Fruit fly (Drosophila melanogaster) whole organism, prepupa: ENCODE data around the gene Tbcd.
A peak's percentile ranks its signal among the peaks of the same experiment; 100 is the strongest.

Experiments used
- Blimp-1 ChIP-seq: fragments of 200-800 bp; sonication (Bioruptor generic); optimal IDR thresholded peaks from 3 replicates; lab custom pipeline; 2017; ENCODE audit warnings: missing biosample characterization, missing genetic modification characterization, mild to moderate bottlenecking, moderate library complexity, missing genetic modification reagents
- CG10631 ChIP-seq: fragments of 200-800 bp; sonication (Bioruptor generic); optimal IDR thresholded peaks from 2 replicates; lab custom pipeline; 2016; ENCODE audit warnings: missing biosample characterization, missing genetic modification characterization
- CG10669 ChIP-seq: fragments of 200-800 bp; sonication (Bioruptor generic); optimal IDR thresholded peaks from 3 replicates; lab custom pipeline; 2018; ENCODE audit warnings: missing biosample characterization, mild to moderate bottlenecking, missing genetic modification characterization, moderate library complexity
- CG15336 ChIP-seq: fragments of 200-800 bp; sonication (Bioruptor generic); IDR thresholded peaks from 2 replicates; pipeline ENCODE4 v1.3.6; 2022; ENCODE audit warnings: missing biosample characterization, missing genetic modification characterization
- CG1621 ChIP-seq: fragments of 200-800 bp; sonication (Bioruptor generic); optimal IDR thresholded peaks from 3 replicates; lab custom pipeline; 2018; ENCODE audit warnings: missing biosample characterization, mild to moderate bottlenecking, missing genetic modification characterization
- CG3032 ChIP-seq: fragments of 200-800 bp; optimal IDR thresholded peaks from 2 replicates; lab custom pipeline; 2019; ENCODE audit warnings: missing biosample characterization, mild to moderate bottlenecking, missing genetic modification characterization, moderate library complexity
- CG31627 ChIP-seq: fragments of 200-800 bp; sonication (Bioruptor generic); optimal IDR thresholded peaks from 3 replicates; lab custom pipeline; 2016; ENCODE audit warnings: missing biosample characterization, missing genetic modification characterization
- CG32006 ChIP-seq: fragments of 200-800 bp; sonication (Bioruptor generic); optimal IDR thresholded peaks from 3 replicates; lab custom pipeline; 2017; ENCODE audit warnings: missing biosample characterization, mild to moderate bottlenecking, missing genetic modification characterization
- CG34406 ChIP-seq: fragments of 200-800 bp; sonication (Bioruptor generic); optimal IDR thresholded peaks from 3 replicates; lab custom pipeline; 2016; ENCODE audit warnings: missing biosample characterization, missing genetic modification characterization
- CG4318 ChIP-seq: fragments of 200-800 bp; sonication (Bioruptor generic); optimal IDR thresholded peaks from 3 replicates; lab custom pipeline; 2017; ENCODE audit warnings: missing biosample characterization, mild to moderate bottlenecking, missing genetic modification characterization
- CG6163 ChIP-seq: fragments of 200-800 bp; sonication (Bioruptor generic); IDR thresholded peaks from 3 replicates; pipeline ENCODE4 v1.3.6; 2022; ENCODE audit warnings: missing biosample characterization, missing genetic modification characterization
- CG6276 ChIP-seq: fragments of 200-800 bp; sonication (Bioruptor generic); optimal IDR thresholded peaks from 2 replicates; lab custom pipeline; 2017; ENCODE audit warnings: missing biosample characterization, mild to moderate bottlenecking, missing genetic modification characterization
- CG7368 ChIP-seq: fragments of 200-800 bp; sonication (Bioruptor generic); optimal IDR thresholded peaks from 3 replicates; lab custom pipeline; 2016; ENCODE audit warnings: missing biosample characterization, missing genetic modification characterization
- CG8119 ChIP-seq: fragments of 200-800 bp; sonication (Bioruptor generic); IDR thresholded peaks from 3 replicates; pipeline ENCODE4 v1.3.6; 2022; ENCODE audit warnings: missing biosample characterization, missing genetic modification characterization
- CG8319 ChIP-seq: fragments of 200-800 bp; sonication (Bioruptor generic); optimal IDR thresholded peaks from 3 replicates; lab custom pipeline; 2016; ENCODE audit warnings: missing biosample characterization, missing genetic modification characterization
- CG8632 ChIP-seq: fragments of 200-800 bp; sonication (Bioruptor generic); optimal IDR thresholded peaks from 3 replicates; lab custom pipeline; 2016; ENCODE audit warnings: missing biosample characterization, missing genetic modification characterization
- Eip75B ChIP-seq: fragments of 200-800 bp; sonication (Bioruptor generic); optimal IDR thresholded peaks from 3 replicates; lab custom pipeline; 2016; ENCODE audit warnings: missing biosample characterization, missing genetic modification characterization
- Eip78C ChIP-seq: fragments of 200-800 bp; sonication (Bioruptor generic); peaks from one replicate; lab custom pipeline; 2016; ENCODE audit warnings: missing biosample characterization, missing genetic modification characterization
- Eip93F ChIP-seq: fragments of 200-800 bp; sonication (Bioruptor generic); optimal IDR thresholded peaks from 2 replicates; lab custom pipeline; 2016; ENCODE audit warnings: missing biosample characterization, mild to moderate bottlenecking, missing genetic modification characterization
- Ets21C ChIP-seq: fragments of 200-800 bp; sonication (Bioruptor generic); optimal IDR thresholded peaks from 3 replicates; lab custom pipeline; 2016; ENCODE audit warnings: missing biosample characterization, missing genetic modification characterization
- Ets96B ChIP-seq: fragments of 200-800 bp; optimal IDR thresholded peaks from 2 replicates; lab custom pipeline; 2019; ENCODE audit warnings: missing biosample characterization, mild to moderate bottlenecking, missing genetic modification characterization, moderate library complexity
- Gug ChIP-seq: fragments of 200-800 bp; sonication (Bioruptor generic); IDR thresholded peaks from 2 replicates; pipeline ENCODE4 v1.3.6; 2022; ENCODE audit warnings: missing biosample characterization, missing genetic modification characterization
- Hr39 ChIP-seq: fragments of 200-800 bp; sonication (Bioruptor generic); optimal IDR thresholded peaks from 2 replicates; lab custom pipeline; 2016; ENCODE audit warnings: missing biosample characterization, missing genetic modification characterization
- Hr4 ChIP-seq: fragments of 200-800 bp; sonication (Bioruptor generic); optimal IDR thresholded peaks from 3 replicates; lab custom pipeline; 2016; ENCODE audit warnings: missing biosample characterization, missing genetic modification characterization
- OdsH ChIP-seq: fragments of 200-800 bp; sonication (Bioruptor generic); optimal IDR thresholded peaks from 3 replicates; lab custom pipeline; 2016; ENCODE audit warnings: missing biosample characterization, missing genetic modification characterization
- Sox102F ChIP-seq: fragments of 200-800 bp; sonication (Bioruptor generic); optimal IDR thresholded peaks from 2 replicates; lab custom pipeline; 2016; ENCODE audit warnings: missing biosample characterization, mild to moderate bottlenecking, missing genetic modification characterization
- Sox14 ChIP-seq: fragments of 200-800 bp; sonication (Bioruptor generic); optimal IDR thresholded peaks from 3 replicates; lab custom pipeline; 2016; ENCODE audit warnings: missing biosample characterization, missing genetic modification characterization
- Sox15 ChIP-seq: fragments of 200-800 bp; sonication (Bioruptor generic); optimal IDR thresholded peaks from 3 replicates; lab custom pipeline; 2016; ENCODE audit warnings: missing biosample characterization, missing genetic modification characterization
- achi ChIP-seq: fragments of 200-800 bp; sonication (Bioruptor generic); optimal IDR thresholded peaks from 3 replicates; lab custom pipeline; 2016; ENCODE audit warnings: missing biosample characterization, missing genetic modification characterization
- acj6 ChIP-seq: fragments of 200-800 bp; sonication (Bioruptor generic); optimal IDR thresholded peaks from 3 replicates; lab custom pipeline; 2016; ENCODE audit warnings: missing biosample characterization, missing genetic modification characterization
- cyc ChIP-seq: fragments of 200-800 bp; sonication (Bioruptor generic); optimal IDR thresholded peaks from 3 replicates; lab custom pipeline; 2016; ENCODE audit warnings: missing biosample characterization, missing genetic modification characterization
- dac ChIP-seq: fragments of 200-800 bp; sonication (Bioruptor generic); optimal IDR thresholded peaks from 2 replicates; lab custom pipeline; 2017; ENCODE audit warnings: missing biosample characterization, mild to moderate bottlenecking, missing genetic modification characterization
- fd85E ChIP-seq: fragments of 200-800 bp; sonication (Bioruptor generic); optimal IDR thresholded peaks from 3 replicates; lab custom pipeline; 2016; ENCODE audit warnings: missing biosample characterization, missing genetic modification characterization
- fkh ChIP-seq: fragments of 200-800 bp; sonication (Bioruptor generic); optimal IDR thresholded peaks from 3 replicates; lab custom pipeline; 2017; ENCODE audit warnings: missing biosample characterization, mild to moderate bottlenecking, missing genetic modification characterization, moderate library complexity
- lz ChIP-seq: fragments of 200-800 bp; sonication (Bioruptor generic); optimal IDR thresholded peaks from 3 replicates; lab custom pipeline; 2016; ENCODE audit warnings: missing biosample characterization, missing genetic modification characterization
- net ChIP-seq: fragments of 200-800 bp; sonication (Bioruptor generic); optimal IDR thresholded peaks from 3 replicates; lab custom pipeline; 2016; ENCODE audit warnings: missing biosample characterization, missing genetic modification characterization
- pdm3 ChIP-seq: fragments of 200-800 bp; sonication (Bioruptor generic); optimal IDR thresholded peaks from 3 replicates; lab custom pipeline; 2016; ENCODE audit warnings: missing biosample characterization, missing genetic modification characterization
- ss ChIP-seq, 2 experiments: fragments of 200-800 bp; sonication (Bioruptor generic); optimal IDR thresholded peaks; 2 replicates in 1 of 2; 3 replicates in 1 of 2; lab custom pipeline; 2017 to 2018; ENCODE audit warnings: mild to moderate bottlenecking in 2 of 2, missing biosample characterization in 2 of 2, missing genetic modification characterization in 2 of 2, moderate library complexity in 1 of 2
- svp ChIP-seq: fragments of 200-800 bp; sonication (Bioruptor generic); peaks from one replicate; lab custom pipeline; 2016; ENCODE audit warnings: missing biosample characterization, missing genetic modification characterization
- vri ChIP-seq: fragments of 200-800 bp; sonication (Bioruptor generic); optimal IDR thresholded peaks from 3 replicates; lab custom pipeline; 2016; ENCODE audit warnings: missing biosample characterization, mild to moderate bottlenecking, missing genetic modification characterization

Gene Tbcd

DNA sequence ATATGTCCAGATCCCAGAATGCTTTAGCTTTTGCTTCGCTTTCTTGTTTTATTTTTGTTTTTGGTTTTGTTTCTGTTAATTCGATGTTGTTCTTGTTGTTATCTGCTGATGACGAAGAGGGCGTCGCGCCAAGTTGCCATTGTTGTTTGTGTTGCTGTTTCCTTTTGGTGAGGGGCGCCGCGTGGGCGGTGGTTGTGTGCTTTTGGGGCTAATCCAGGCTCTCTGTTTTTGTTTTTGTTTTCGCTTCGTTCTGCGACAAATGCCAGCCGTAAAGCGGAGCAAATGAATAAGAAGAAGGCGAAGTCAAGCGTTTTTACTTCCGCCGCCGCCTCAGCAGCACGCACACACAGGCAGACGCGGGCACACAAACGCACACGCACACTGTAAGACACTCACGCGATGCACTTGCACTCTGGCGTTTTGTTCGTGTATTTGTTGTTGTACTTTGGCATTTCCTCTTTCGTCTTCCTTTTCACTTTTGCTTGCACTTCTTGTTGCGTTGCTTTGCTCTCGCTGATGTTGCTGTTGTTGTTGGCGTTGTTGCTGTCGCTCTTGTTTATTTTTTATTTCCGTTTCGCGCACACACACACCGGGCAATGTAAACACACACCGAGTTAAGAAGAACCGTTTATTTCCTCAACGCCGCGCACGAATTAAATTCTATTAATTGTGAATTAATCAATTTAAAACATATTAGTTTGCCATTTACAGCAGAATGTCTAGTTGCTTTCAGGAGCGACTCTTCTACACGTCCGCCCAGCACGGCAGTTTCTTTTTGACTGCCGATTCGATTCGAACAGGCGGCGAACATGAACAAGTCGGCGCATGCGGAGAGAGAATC lies 30.9 kb downstream of the Tbcd start, which contains the start of gene aop (continued):
- TF ChIP-seq CG6276 (GFP tag; lab: Kevin White, UChicago) (peak; percentile 51), Eip93F (GFP tag; lab: Kevin White, UChicago) (peak; percentile 55), CG7368 (GFP tag; lab: Kevin White, UChicago) (no peak), Ets21C (GFP tag; lab: Kevin White, UChicago) (no peak), lz (GFP tag; lab: Kevin White, UChicago) (peak; percentile 1), net (GFP tag; lab: Kevin White, UChicago) (peak; percentile 58), Sox102F (GFP tag; lab: Kevin White, UChicago) (peak; percentile 75), CG32006 (no peak), Hr4 (GFP tag; lab: Kevin White, UChicago) (no peak), CG34406 (GFP tag; lab: Kevin White, UChicago) (no peak), CG8632 (GFP tag; lab: Kevin White, UChicago) (peak; percentile 25), ss (GFP tag; optimal IDR thresholded peaks at IDR 0.05; lab: Kevin White, UChicago) (peak; percentile 68 to 83), CG31627 (GFP tag; lab: Kevin White, UChicago) (no peak), CG1621 (tag; lab: Kevin White, UChicago) (peak; percentile 21), pdm3 (peak; percentile 28), CG10669 (GFP tag; lab: Kevin White, UChicago) (no peak), vri (GFP tag; lab: Kevin White, UChicago) (peak; percentile 52), svp (GFP tag; lab: Kevin White, UChicago) (peak; percentile 85), Ets96B (peak; percentile 29), CG3032 (tag; lab: Kevin White, UChicago) (no peak), Eip78C (peak; percentile 68), Gug (GFP tag; lab: Robert Waterston, UW) (no peak), cyc (GFP tag; lab: Kevin White, UChicago) (no peak), CG6163 (GFP tag; lab: Robert Waterston, UW) (peak; percentile 65), Sox15 (GFP tag; lab: Kevin White, UChicago) (no peak), achi (GFP tag; lab: Kevin White, UChicago) (no peak), Hr39 (no peak), CG4318 (no peak)

DNA sequence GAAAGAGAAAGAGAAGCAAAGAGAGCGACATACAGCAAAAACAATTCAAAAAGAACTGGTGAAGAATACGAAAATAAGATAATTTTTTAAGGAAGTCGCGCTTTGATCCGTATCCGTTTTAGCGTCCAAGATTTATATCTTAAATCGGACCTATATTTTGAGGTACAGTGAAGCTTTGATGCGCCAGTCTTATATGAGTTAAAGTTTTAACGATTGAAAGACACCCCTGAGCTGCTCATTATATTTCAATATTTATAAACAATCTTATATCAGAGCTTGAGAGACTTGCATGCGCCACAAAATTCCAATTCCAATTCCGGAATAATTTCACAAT lies 31.5 kb downstream of the Tbcd start:
- TF ChIP-seq CG10631 (GFP tag; lab: Kevin White, UChicago) (peak; percentile 24), achi (GFP tag; lab: Kevin White, UChicago) (peak; percentile 35), Eip75B (GFP tag; lab: Kevin White, UChicago) (no peak), Hr39 (peak; percentile 27), fd85E (no peak), Sox14 (GFP tag; lab: Kevin White, UChicago) (peak; percentile 3), ss (GFP tag; optimal IDR thresholded peaks at IDR 0.05; lab: Kevin White, UChicago) (no peak), CG8632 (GFP tag; lab: Kevin White, UChicago) (no peak), OdsH (peak; percentile 56), CG32006 (peak; percentile 14), acj6 (GFP tag; lab: Kevin White, UChicago) (peak; percentile 40), Eip78C (peak; percentile 62), vri (GFP tag; lab: Kevin White, UChicago) (no peak), Eip93F (GFP tag; lab: Kevin White, UChicago) (no peak), CG6276 (GFP tag; lab: Kevin White, UChicago) (no peak), CG8119 (peak; percentile 50), svp (GFP tag; lab: Kevin White, UChicago) (peak; percentile 67), pdm3 (peak; percentile 11), Hr4 (GFP tag; lab: Kevin White, UChicago) (peak; percentile 69)

- TF ChIP-seq CG3032 (tag; lab: Kevin White, UChicago) (no peak), CG8319 (GFP tag; lab: Kevin White, UChicago) (no peak), Blimp-1 (no peak), Eip75B (GFP tag; lab: Kevin White, UChicago) (no peak), ss (GFP tag; optimal IDR thresholded peaks at IDR 0.05; lab: Kevin White, UChicago) (no peak), Hr4 (GFP tag; lab: Kevin White, UChicago) (no peak), CG15336 (GFP tag; lab: Robert Waterston, UW) (no peak), fkh (GFP tag; lab: Kevin White, UChicago) (peak; percentile 34), CG6163 (GFP tag; lab: Robert Waterston, UW) (no peak), Sox14 (GFP tag; lab: Kevin White, UChicago) (no peak), CG8632 (GFP tag; lab: Kevin White, UChicago) (no peak), vri (GFP tag; lab: Kevin White, UChicago) (peak; percentile 19), dac (no peak)
Measured at dm6 chr2L:2179366-2179765, 32.0 kb downstream of the Tbcd start.
